Worm (Caenorhabditis elegans) whole organism, young adult: ENCODE results near the gene otub-1.
"Not testable (repeated sequence)": the region's sequence is repeated elsewhere in the genome, so short reads cannot be mapped to it uniquely, and the experiment has no call there.

Experiments used
- C17E4.6 ChIP-seq: fragments of 200-800 bp; sonication (Bioruptor generic); IDR thresholded peaks from 2 replicates; pipeline ENCODE4 v1.3.6; 2022; ENCODE audit warnings: missing genetic modification reagents, missing genetic modification characterization, missing compliant biosample characterization
- F55B11.4 ChIP-seq: sonication (generic microtip); optimal IDR thresholded peaks from 2 replicates; lab custom pipeline; 2016; ENCODE audit warnings: missing compliant biosample characterization, missing genetic modification characterization, borderline replicate concordance; ENCODE audit not compliant: insufficient read depth
- F57C9.4 ChIP-seq: sonication (generic microtip); optimal IDR thresholded peaks from 2 replicates; lab custom pipeline; 2017; ENCODE audit warnings: mild to moderate bottlenecking, missing genetic modification characterization, missing compliant biosample characterization
- K11D2.4 ChIP-seq: fragments of 200-800 bp; sonication (Bioruptor generic); IDR thresholded peaks from 2 replicates; pipeline ENCODE4 v1.3.6; 2022; ENCODE audit warnings: missing genetic modification reagents, missing genetic modification characterization, missing compliant biosample characterization
- Y95B8A.8 ChIP-seq: fragments of 200-800 bp; sonication (Bioruptor generic); IDR thresholded peaks from 2 replicates; pipeline ENCODE4 v1.3.6; 2022; ENCODE audit warnings: missing genetic modification reagents, missing genetic modification characterization, missing compliant biosample characterization
- ZK185.1 ChIP-seq: sonication (generic microtip); optimal IDR thresholded peaks from 2 replicates; lab custom pipeline; 2016; ENCODE audit warnings: mild to moderate bottlenecking, missing genetic modification characterization, missing compliant biosample characterization; ENCODE audit not compliant: poor library complexity, severe bottlenecking
- attf-5 ChIP-seq: fragments of 200-800 bp; sonication (Bioruptor generic); optimal IDR thresholded peaks from 2 replicates; lab custom pipeline; 2018; ENCODE audit warnings: mild to moderate bottlenecking, missing genetic modification characterization, missing compliant biosample characterization
- bed-1 ChIP-seq: fragments of 200-800 bp; sonication (Bioruptor generic); IDR thresholded peaks from 2 replicates; pipeline ENCODE4 v1.3.6; 2022; ENCODE audit warnings: missing genetic modification reagents, missing genetic modification characterization, missing compliant biosample characterization
- bed-2 ChIP-seq: fragments of 200-800 bp; sonication (Bioruptor generic); IDR thresholded peaks from 2 replicates; pipeline ENCODE4 v1.3.6; 2022; ENCODE audit warnings: missing genetic modification reagents, missing genetic modification characterization, missing compliant biosample characterization
- ccch-3 ChIP-seq: fragments of 200-800 bp; sonication (Bioruptor generic); optimal IDR thresholded peaks from 2 replicates; lab custom pipeline; 2018; ENCODE audit warnings: mild to moderate bottlenecking, missing genetic modification characterization, missing compliant biosample characterization
- cebp-1 ChIP-seq, 2 experiments: fragments of 200-800 bp in 1 of 2; sonication (Bioruptor generic) in 1 of 2; sonication (generic microtip) in 1 of 2; IDR thresholded peaks in 1 of 2; optimal IDR thresholded peaks in 1 of 2; 2 replicates each; pipeline versions ENCODE4 v1.3.6 to Lab custom; 2017 to 2022; ENCODE audit warnings: missing compliant biosample characterization in 2 of 2, missing genetic modification characterization in 2 of 2, mild to moderate bottlenecking in 1 of 2, missing genetic modification reagents in 1 of 2, moderate library complexity in 1 of 2
- ceh-58 ChIP-seq: fragments of 200-800 bp; sonication (Bioruptor generic); IDR thresholded peaks from 2 replicates; pipeline ENCODE4 v1.3.6; 2022; ENCODE audit warnings: missing genetic modification characterization, missing compliant biosample characterization
- efl-1 ChIP-seq: fragments of 150-350 bp; optimal IDR thresholded peaks from 2 replicates; lab custom pipeline; 2014; ENCODE audit warnings: missing biosample characterization, missing genetic modification reagents, missing genetic modification characterization
- egrh-3 ChIP-seq: fragments of 200-800 bp; sonication (Bioruptor generic); IDR thresholded peaks from 2 replicates; pipeline ENCODE4 v1.3.6; 2022; ENCODE audit warnings: missing genetic modification reagents, missing genetic modification characterization, missing compliant biosample characterization
- fkh-3 ChIP-seq: sonication (generic microtip); optimal IDR thresholded peaks from 2 replicates; lab custom pipeline; 2016; ENCODE audit warnings: mild to moderate bottlenecking, missing genetic modification characterization, missing compliant biosample characterization
- hmg-20 ChIP-seq: fragments of 200-800 bp; sonication (Bioruptor generic); IDR thresholded peaks from 2 replicates; pipeline ENCODE4 v1.3.6; 2022; ENCODE audit warnings: missing genetic modification reagents, missing genetic modification characterization, missing compliant biosample characterization
- hsf-1 ChIP-seq: fragments of 200-800 bp; sonication (Bioruptor generic); IDR thresholded peaks from 2 replicates; pipeline ENCODE4 v1.3.6; 2022; ENCODE audit warnings: missing genetic modification reagents, missing genetic modification characterization, missing compliant biosample characterization
- sdz-38 ChIP-seq: sonication (generic microtip); optimal IDR thresholded peaks from 2 replicates; lab custom pipeline; 2016; ENCODE audit warnings: missing genotype, missing genetic modification characterization, missing compliant biosample characterization
- sea-2 ChIP-seq: fragments of 200-800 bp; sonication (Bioruptor generic); IDR thresholded peaks from 2 replicates; pipeline ENCODE4 v1.3.6; 2022; ENCODE audit warnings: missing genetic modification characterization, missing compliant biosample characterization
- snpc-4 ChIP-seq, 5 experiments: fragments of 150-350 bp in 1 of 5; sonication (generic microtip) in 4 of 5; optimal IDR thresholded peaks; 2 replicates each; lab custom pipeline; 2014 to 2018; ENCODE audit warnings: missing genetic modification characterization in 5 of 5, missing biosample characterization in 3 of 5, antibody characterized with exemption in 2 of 5, mild to moderate bottlenecking in 2 of 5, missing compliant biosample characterization in 2 of 5, missing genotype in 2 of 5, moderate library complexity in 2 of 5, missing genetic modification reagents in 1 of 5
- somi-1 ChIP-seq: fragments of 200-800 bp; sonication (Bioruptor generic); optimal IDR thresholded peaks from 2 replicates; lab custom pipeline; 2018; ENCODE audit warnings: mild to moderate bottlenecking, missing genetic modification characterization, missing compliant biosample characterization
- sptf-2 ChIP-seq: fragments of 200-800 bp; sonication (Bioruptor generic); optimal IDR thresholded peaks from 2 replicates; lab custom pipeline; 2018; ENCODE audit warnings: mild to moderate bottlenecking, missing genetic modification characterization, missing compliant biosample characterization
- xnd-1 ChIP-seq: sonication (generic microtip); optimal IDR thresholded peaks from 2 replicates; lab custom pipeline; 2016; ENCODE audit warnings: missing genotype, missing genetic modification reagents, missing genetic modification characterization, missing compliant biosample characterization

otub-1 gene

DNA sequence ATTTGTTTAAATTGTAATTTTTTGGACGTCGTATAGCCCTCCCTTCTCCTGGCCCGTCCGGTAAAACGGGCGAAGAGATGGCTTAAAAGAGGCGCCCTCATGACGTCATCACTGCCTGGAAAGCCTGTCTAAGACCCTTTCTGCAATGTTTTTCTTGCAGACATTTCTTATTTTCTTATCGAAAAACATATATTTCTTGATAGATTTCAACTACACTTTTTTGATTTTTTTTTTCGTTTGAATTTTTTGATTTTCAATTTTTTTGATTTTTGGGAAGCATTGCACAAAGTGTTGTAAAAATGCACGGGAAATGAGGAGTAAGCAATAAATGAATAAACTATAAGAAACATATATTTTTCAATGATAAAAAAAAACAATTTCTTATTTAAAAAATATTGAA is 47.9 kb downstream of the otub-1 start, which contains the start of gene T01G5.6:
Gene T01G5.6, minus strand, starts transcription at position 101 of the 400 bp plus-strand sequence.
- TF ChIP-seq xnd-1 (no peak), hmg-20 (GFP tag; lab: Robert Waterston, UW) (no peak), ceh-58 (GFP tag; lab: Robert Waterston, UW) (no peak), ccch-3 (no peak), attf-5 (GFP tag; lab: Kevin White, UChicago) (no peak), egrh-3 (no peak), C17E4.6 (no peak), sdz-38 (no peak), bed-1 (GFP tag; lab: Robert Waterston, UW) (no peak), sptf-2 (GFP tag; lab: Kevin White, UChicago) (no peak), hsf-1 (GFP tag; lab: Robert Waterston, UW) (no peak), F57C9.4 (tag; lab: Kevin White, UChicago) (no peak), efl-1 (GFP tag; lab: Kevin White, UChicago) (no peak), somi-1 (GFP tag; lab: Kevin White, UChicago) (no peak), fkh-3 (tag; lab: Kevin White, UChicago) (no peak), K11D2.4 (no peak), snpc-4 (GFP tag; optimal IDR thresholded peaks at IDR 0.05; lab: Kevin White, UChicago) (no peak), snpc-4 (tag; optimal IDR thresholded peaks at IDR 0.05; lab: Kevin White, UChicago) (no peak), F55B11.4 (tag; lab: Kevin White, UChicago) (no peak), ZK185.1 (tag; lab: Kevin White, UChicago) (no peak), Y95B8A.8 (GFP tag; lab: Robert Waterston, UW) (no peak)

DNA sequence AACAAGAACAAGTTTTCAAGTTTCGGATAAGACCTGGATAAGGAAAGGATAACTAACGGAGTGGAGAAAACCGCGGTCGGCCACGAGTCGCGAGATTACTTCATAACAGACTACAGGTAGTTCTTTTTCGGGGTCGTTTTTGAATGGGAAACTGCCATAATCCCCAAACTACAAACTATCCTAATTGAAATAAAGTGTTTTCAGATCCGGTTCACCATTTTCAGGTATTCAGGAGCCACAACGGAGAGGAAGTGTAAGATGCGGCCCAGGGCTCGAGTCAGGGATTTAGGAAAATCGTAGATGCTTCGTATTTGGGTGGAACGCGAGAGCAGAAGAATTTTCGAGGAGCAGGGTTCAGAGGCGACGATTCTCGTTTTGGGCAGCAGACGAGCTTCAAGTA is 49.9 kb downstream of the otub-1 start, which contains the start of gene T01G5.8:
Gene T01G5.8, plus strand, starts transcription at position 301 of the 400 bp plus-strand sequence.
- not testable (repeated sequence) for TF ChIP-seq cebp-1 (GFP tag; IDR thresholded peaks at IDR 0.05; lab: Robert Waterston, UW); cebp-1 (tag; optimal IDR thresholded peaks at IDR 0.05; lab: Kevin White, UChicago); sea-2 (GFP tag; lab: Robert Waterston, UW); bed-2 (GFP tag; lab: Robert Waterston, UW)
